Worm (Caenorhabditis elegans) whole organism, late embryonic: Measurements from ENCODE around the gene srh-20.

Experiments
- F13H6.1 ChIP-seq: sonication (generic microtip); optimal IDR thresholded peaks from 2 replicates; lab custom pipeline; 2016; ENCODE audit warnings: missing genetic modification characterization, missing compliant biosample characterization
- ama-1 ChIP-seq: fragments of 150-350 bp; optimal IDR thresholded peaks from 2 replicates; lab custom pipeline; 2014
- ceh-19 ChIP-seq: fragments of 200-800 bp; sonication (Bioruptor generic); optimal IDR thresholded peaks from 2 replicates; lab custom pipeline; 2018; ENCODE audit warnings: mild to moderate bottlenecking, missing genetic modification characterization, missing compliant biosample characterization
- ceh-9 ChIP-seq: sonication (generic microtip); optimal IDR thresholded peaks from 2 replicates; lab custom pipeline; 2016; ENCODE audit warnings: mild to moderate bottlenecking, missing genetic modification characterization, inconsistent platforms, missing compliant biosample characterization
- dmd-4 ChIP-seq: sonication (generic microtip); optimal IDR thresholded peaks from 2 replicates; lab custom pipeline; 2016; ENCODE audit warnings: borderline replicate concordance, missing genetic modification characterization, missing compliant biosample characterization
- elt-2 ChIP-seq: sonication (generic microtip); optimal IDR thresholded peaks from 2 replicates; lab custom pipeline; 2016; ENCODE audit warnings: missing genetic modification reagents, missing genetic modification characterization, missing compliant biosample characterization
- eyg-1 ChIP-seq: sonication (generic microtip); optimal IDR thresholded peaks from 2 replicates; lab custom pipeline; 2016; ENCODE audit warnings: missing genotype, missing genetic modification characterization, missing compliant biosample characterization
- mec-3 ChIP-seq: sonication (generic microtip); optimal IDR thresholded peaks from 2 replicates; lab custom pipeline; 2016; ENCODE audit warnings: borderline replicate concordance, missing genetic modification characterization, missing compliant biosample characterization
- nfya-1 ChIP-seq: sonication (generic microtip); optimal IDR thresholded peaks from 2 replicates; lab custom pipeline; 2017; ENCODE audit warnings: missing genetic modification characterization, mild to moderate bottlenecking, missing compliant biosample characterization, antibody characterized with exemption, moderate library complexity
- nhr-11 ChIP-seq: fragments of 150-350 bp; optimal IDR thresholded peaks from 2 replicates; lab custom pipeline; 2014; ENCODE audit warnings: missing biosample characterization, missing genetic modification characterization
- pat-9 ChIP-seq: fragments of 200-800 bp; sonication (Bioruptor generic); optimal IDR thresholded peaks from 2 replicates; lab custom pipeline; 2018; ENCODE audit warnings: mild to moderate bottlenecking, missing genetic modification characterization, moderate library complexity, missing compliant biosample characterization
- pha-4 ChIP-seq: fragments of 150-350 bp; optimal IDR thresholded peaks from 2 replicates; lab custom pipeline; 2018; ENCODE audit warnings: missing biosample characterization, missing genetic modification reagents, missing genetic modification characterization
- pqm-1 ChIP-seq: sonication (generic microtip); optimal IDR thresholded peaks from 2 replicates; lab custom pipeline; 2016; ENCODE audit warnings: missing genetic modification characterization, missing compliant biosample characterization

- TF ChIP-seq ceh-9 (no peak), pat-9 (tag; lab: Kevin White, UChicago) (no peak), elt-2 (tag; lab: Kevin White, UChicago) (no peak), ama-1 (lab: Kevin White, UChicago) (no peak), dmd-4 (tag; lab: Kevin White, UChicago) (no peak), F13H6.1 (tag; lab: Kevin White, UChicago) (no peak), pha-4 (no peak), ceh-19 (no peak), pqm-1 (no peak), eyg-1 (tag; lab: Kevin White, UChicago) (no peak), nfya-1 (tag; lab: Kevin White, UChicago) (no peak), nhr-11 (no peak), mec-3 (tag; lab: Kevin White, UChicago) (no peak)
Measured at ce11 chrV:4968775-4969174, 44.1 kb downstream of the srh-20 start.
